Fruit fly (Drosophila melanogaster) S2 (cell line): ENCODE data around the gene GstD5.

ENCODE experiments used
- CG8478 ChIP-seq: fragments of >200 bp; optimal IDR thresholded peaks from 2 replicates; lab custom pipeline; 2018
- CTCF ChIP-seq, 2 experiments: fragments of >200 bp; optimal IDR thresholded peaks; 2 replicates each; lab custom pipeline; 2018

DNA sequence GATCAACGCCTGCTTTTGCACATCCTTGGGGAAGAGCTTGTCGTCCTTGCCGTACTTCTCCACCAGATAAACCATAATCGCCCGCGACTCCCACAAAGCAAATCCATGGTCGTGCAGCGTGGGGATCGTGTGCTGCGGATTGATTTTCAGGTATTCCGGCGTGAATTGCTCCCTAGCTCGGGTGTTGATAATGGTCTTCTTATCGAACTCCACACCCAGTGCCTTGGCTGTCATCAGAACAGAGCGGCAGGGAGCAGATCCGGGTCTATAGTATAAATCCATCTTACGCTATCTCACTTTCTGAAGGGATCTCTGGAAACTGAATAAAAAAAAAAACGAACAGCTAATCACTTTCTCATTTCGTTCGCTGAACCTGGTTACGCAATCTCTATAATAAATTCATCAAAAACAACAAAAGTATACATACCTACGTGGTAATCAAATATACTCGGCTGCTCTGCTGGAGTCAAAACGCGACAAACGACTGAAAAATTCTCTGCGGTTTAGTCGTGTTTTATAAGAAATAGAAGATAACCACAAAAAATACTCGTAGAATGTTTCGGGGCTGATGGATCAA is 10.2 kb upstream of the GstD5 start, which contains the start of gene GstD10:
- TF ChIP-seq CTCF (optimal IDR thresholded peaks at IDR 0.05; lab: Kevin White, UChicago) (no peak), CG8478 (lab: Kevin White, UChicago) (no peak)
